Worm (Caenorhabditis elegans) whole organism, mixed stage, embryonic: ENCODE data around the gene igdb-3.

Experiments used
- M03D4.4 ChIP-seq: sonication (generic microtip); optimal IDR thresholded peaks from 2 replicates; lab custom pipeline; 2017; ENCODE audit warnings: mild to moderate bottlenecking, missing genetic modification characterization, missing compliant biosample characterization
- bed-3 ChIP-seq: fragments of 200-800 bp; sonication (Bioruptor generic); optimal IDR thresholded peaks from 3 replicates; lab custom pipeline; 2018; ENCODE audit warnings: mild to moderate bottlenecking, missing genetic modification characterization, moderate library complexity, missing compliant biosample characterization
- blmp-1 ChIP-seq: fragments of 150-350 bp; optimal IDR thresholded peaks from 2 replicates; lab custom pipeline; 2014; ENCODE audit warnings: missing biosample characterization, missing genetic modification characterization
- ceh-39 ChIP-seq: fragments of 150-350 bp; optimal IDR thresholded peaks from 2 replicates; lab custom pipeline; 2014; ENCODE audit warnings: missing biosample characterization, missing genetic modification characterization
- ceh-43 ChIP-seq: fragments of 200-800 bp; sonication (Bioruptor generic); optimal IDR thresholded peaks from 2 replicates; lab custom pipeline; 2018; ENCODE audit warnings: mild to moderate bottlenecking, missing genetic modification characterization, moderate library complexity, missing compliant biosample characterization
- ceh-83 ChIP-seq: fragments of 200-800 bp; sonication (Bioruptor generic); optimal IDR thresholded peaks from 2 replicates; lab custom pipeline; 2018; ENCODE audit warnings: mild to moderate bottlenecking, missing genetic modification characterization, missing compliant biosample characterization
- ces-1 ChIP-seq: fragments of 150-350 bp; optimal IDR thresholded peaks from 2 replicates; lab custom pipeline; 2014; ENCODE audit warnings: missing biosample characterization, missing genetic modification reagents, missing genetic modification characterization
- drap-1 ChIP-seq: fragments of 200-800 bp; sonication (Bioruptor generic); optimal IDR thresholded peaks from 3 replicates; lab custom pipeline; 2018; ENCODE audit warnings: mild to moderate bottlenecking, missing genetic modification characterization, missing compliant biosample characterization
- elt-3 ChIP-seq: fragments of 150-350 bp; optimal IDR thresholded peaks from 2 replicates; lab custom pipeline; 2014; ENCODE audit warnings: missing biosample characterization, missing genetic modification characterization
- flh-1 ChIP-seq: fragments of 200-800 bp; sonication (Bioruptor generic); optimal IDR thresholded peaks from 2 replicates; lab custom pipeline; 2018; ENCODE audit warnings: mild to moderate bottlenecking, missing genetic modification characterization, moderate library complexity, missing compliant biosample characterization
- ham-2 ChIP-seq: fragments of 200-800 bp; sonication (Bioruptor generic); optimal IDR thresholded peaks from 2 replicates; lab custom pipeline; 2018; ENCODE audit warnings: mild to moderate bottlenecking, missing genetic modification characterization, missing compliant biosample characterization
- hlh-1 ChIP-seq: fragments of 150-350 bp; optimal IDR thresholded peaks from 2 replicates; lab custom pipeline; 2014; ENCODE audit warnings: missing biosample characterization, missing genetic modification reagents, missing genetic modification characterization
- lin-13 ChIP-seq: fragments of 150-350 bp; optimal IDR thresholded peaks from 2 replicates; lab custom pipeline; 2014; ENCODE audit warnings: missing biosample characterization, missing genetic modification characterization
- lin-32 ChIP-seq: fragments of 200-800 bp; sonication (Bioruptor generic); optimal IDR thresholded peaks from 2 replicates; lab custom pipeline; 2018; ENCODE audit warnings: mild to moderate bottlenecking, missing genetic modification characterization, missing compliant biosample characterization
- lsy-2 ChIP-seq: fragments of 150-350 bp; optimal IDR thresholded peaks from 2 replicates; lab custom pipeline; 2014; ENCODE audit warnings: missing biosample characterization, missing genetic modification characterization
- mab-5 ChIP-seq: fragments of 150-350 bp; optimal IDR thresholded peaks from 2 replicates; lab custom pipeline; 2014; ENCODE audit warnings: missing biosample characterization, missing genetic modification characterization
- mep-1 ChIP-seq: fragments of 150-350 bp; optimal IDR thresholded peaks from 2 replicates; lab custom pipeline; 2017; ENCODE audit warnings: missing biosample characterization, missing genetic modification reagents, missing genetic modification characterization, inconsistent platforms
- mls-2 ChIP-seq: sonication (generic microtip); optimal IDR thresholded peaks from 2 replicates; lab custom pipeline; 2016; ENCODE audit warnings: mild to moderate bottlenecking, missing genetic modification characterization, moderate library complexity, missing compliant biosample characterization
- nhr-2 ChIP-seq: fragments of 150-350 bp; optimal IDR thresholded peaks from 2 replicates; lab custom pipeline; 2014; ENCODE audit warnings: missing biosample characterization, missing genetic modification characterization
- nhr-28 ChIP-seq: fragments of 150-350 bp; optimal IDR thresholded peaks from 2 replicates; lab custom pipeline; 2014; ENCODE audit warnings: missing biosample characterization, missing genetic modification characterization
- nhr-76 ChIP-seq: sonication (generic microtip); optimal IDR thresholded peaks from 2 replicates; lab custom pipeline; 2017; ENCODE audit warnings: missing biosample characterization, missing genetic modification characterization
- pha-4 ChIP-seq: fragments of 150-350 bp; optimal IDR thresholded peaks from 2 replicates; lab custom pipeline; 2018; ENCODE audit warnings: missing biosample characterization, missing genetic modification reagents, missing genetic modification characterization
- sem-2 ChIP-seq: fragments of 200-800 bp; sonication (Bioruptor generic); optimal IDR thresholded peaks from 2 replicates; lab custom pipeline; 2018; ENCODE audit warnings: mild to moderate bottlenecking, missing genetic modification characterization, missing compliant biosample characterization
- snpc-4 ChIP-seq: fragments of 150-350 bp; optimal IDR thresholded peaks from 2 replicates; lab custom pipeline; 2014; ENCODE audit warnings: missing biosample characterization, missing genetic modification characterization
- sptf-1 ChIP-seq: sonication (generic microtip); optimal IDR thresholded peaks from 2 replicates; lab custom pipeline; 2017; ENCODE audit warnings: mild to moderate bottlenecking, missing genetic modification characterization, moderate library complexity, missing compliant biosample characterization
- tbx-8 ChIP-seq: fragments of 200-800 bp; sonication (Bioruptor generic); optimal IDR thresholded peaks from 2 replicates; lab custom pipeline; 2018; ENCODE audit warnings: mild to moderate bottlenecking, missing genetic modification characterization, moderate library complexity, missing compliant biosample characterization
- unc-120 ChIP-seq: sonication (generic microtip); optimal IDR thresholded peaks from 2 replicates; lab custom pipeline; 2017; ENCODE audit warnings: missing genetic modification characterization, missing compliant biosample characterization; ENCODE audit not compliant: poor library complexity, severe bottlenecking
- unc-39 ChIP-seq: fragments of 150-350 bp; optimal IDR thresholded peaks from 2 replicates; lab custom pipeline; 2014; ENCODE audit warnings: missing biosample characterization, missing genetic modification characterization
- unc-62 ChIP-seq: fragments of 150-350 bp; optimal IDR thresholded peaks from 2 replicates; lab custom pipeline; 2014; ENCODE audit warnings: missing biosample characterization, missing genetic modification reagents, missing genetic modification characterization
- zip-8 ChIP-seq: fragments of 150-350 bp; optimal IDR thresholded peaks from 2 replicates; lab custom pipeline; 2014; ENCODE audit warnings: missing biosample characterization, missing genetic modification characterization
- ztf-11 ChIP-seq: fragments of 150-350 bp; optimal IDR thresholded peaks from 2 replicates; lab custom pipeline; 2014; ENCODE audit warnings: missing biosample characterization, missing genetic modification characterization

igdb-3 gene

DNA sequence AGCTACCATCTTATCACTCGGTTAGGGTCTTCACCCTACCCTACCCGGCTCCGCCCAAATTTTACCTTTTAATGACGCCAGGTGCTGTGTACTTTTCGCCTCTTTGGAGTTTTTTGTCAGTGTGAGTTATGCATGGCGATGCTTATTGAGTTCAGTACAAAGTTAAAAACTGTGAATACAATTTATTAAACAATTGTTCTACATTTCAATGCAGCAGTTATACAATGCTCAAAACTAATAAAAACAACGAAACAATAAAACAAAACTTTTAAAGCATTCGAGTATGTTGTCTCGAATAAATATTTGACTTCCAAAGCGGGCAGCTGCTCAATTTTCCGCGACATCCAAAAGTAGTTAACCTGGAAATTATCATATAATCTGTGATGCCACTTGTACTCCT is 45.2 kb downstream of the igdb-3 start, which contains the start of gene ctsa-2:
Gene ctsa-2 (minus strand): TSS at position 101 of the 400 bp plus-strand sequence.
- TF ChIP-seq unc-39 (tag; lab: Kevin White, UChicago) (no peak), unc-62 (GFP tag; lab: Kevin White, UChicago) (no peak), mls-2 (tag; lab: Kevin White, UChicago) (no peak)
- TF ChIP-seq, all 35 proteins: peak for 0

DNA sequence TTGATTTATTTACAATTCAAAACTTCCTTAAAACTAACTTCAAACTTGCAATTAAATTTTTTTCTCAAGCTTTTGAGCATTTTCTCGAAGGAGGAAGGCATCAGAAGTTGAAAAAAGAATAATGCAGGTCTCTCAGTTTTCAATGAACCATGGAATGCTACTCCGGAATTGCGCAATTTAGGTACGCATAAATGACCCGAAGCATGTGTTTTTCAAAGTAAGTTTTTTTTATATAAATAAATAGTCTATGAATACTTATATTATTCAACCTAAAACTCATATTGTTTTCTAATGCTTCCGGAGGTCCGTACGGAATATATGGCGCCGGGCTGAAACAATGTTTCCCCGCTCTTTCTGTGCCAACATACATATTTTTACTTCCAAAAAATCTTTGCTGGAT is 48.4 kb downstream of the igdb-3 start, which contains the start of gene K10C2.2:
Gene K10C2.2 (minus strand): TSS at position 101 of the 400 bp plus-strand sequence.
- TF ChIP-seq unc-120, result no peak
- no peak for TF ChIP-seq ces-1 (GFP tag; lab: Kevin White, UChicago)
- TF ChIP-seq mab-5 (tag; lab: Kevin White, UChicago), result no peak
- no peak for TF ChIP-seq ham-2 (GFP tag; lab: Kevin White, UChicago)
- TF ChIP-seq flh-1 (GFP tag; lab: Kevin White, UChicago), result no peak
- no peak for TF ChIP-seq bed-3 (GFP tag; lab: Kevin White, UChicago)
- no peak for TF ChIP-seq tbx-8 (GFP tag; lab: Kevin White, UChicago)
- no peak for TF ChIP-seq sem-2 (GFP tag; lab: Kevin White, UChicago)
- no peak for TF ChIP-seq pha-4
- TF ChIP-seq nhr-2 (tag; lab: Kevin White, UChicago), result no peak
- TF ChIP-seq ceh-43 (GFP tag; lab: Kevin White, UChicago), result no peak
- TF ChIP-seq elt-3, result no peak
- TF ChIP-seq zip-8, result no peak
- no peak for TF ChIP-seq hlh-1 (tag; lab: Kevin White, UChicago)
- TF ChIP-seq lin-32 (GFP tag; lab: Kevin White, UChicago), result no peak
- TF ChIP-seq sptf-1, result no peak
- no peak for TF ChIP-seq blmp-1 (tag; lab: Kevin White, UChicago)

- TF ChIP-seq drap-1 (GFP tag; lab: Kevin White, UChicago) (no peak), ceh-83 (no peak), snpc-4 (no peak), mls-2 (tag; lab: Kevin White, UChicago) (no peak), nhr-76 (tag; lab: Kevin White, UChicago) (no peak), lsy-2 (tag; lab: Kevin White, UChicago) (no peak), bed-3 (GFP tag; lab: Kevin White, UChicago) (no peak), unc-120 (no peak), lin-13 (tag; lab: Kevin White, UChicago) (no peak), ceh-39 (tag; lab: Kevin White, UChicago) (no peak), elt-3 (no peak), unc-39 (tag; lab: Kevin White, UChicago) (no peak), unc-62 (GFP tag; lab: Kevin White, UChicago) (no peak), mep-1 (tag; lab: Kevin White, UChicago) (no peak), mab-5 (tag; lab: Kevin White, UChicago) (no peak), M03D4.4 (tag; lab: Kevin White, UChicago) (no peak), ztf-11 (tag; lab: Kevin White, UChicago) (no peak), blmp-1 (tag; lab: Kevin White, UChicago) (no peak), hlh-1 (tag; lab: Kevin White, UChicago) (no peak), nhr-28 (tag; lab: Kevin White, UChicago) (no peak)
- TF ChIP-seq, all 35 proteins: peak for 0
Measured at ce11 chrX:6435812-6436211, 50.5 kb downstream of the igdb-3 start.
